Worm (Caenorhabditis elegans): ENCODE measurements around the gene VF13D12L.3.

ce11 chrII:11756684-11757107 lies 50.9 kb downstream of the VF13D12L.3 start:
- TF ChIP-seq him-1 (tag; optimal IDR thresholded peaks at IDR 0.05): peak; percentile 13
- TF ChIP-seq W03F9.2 (tag; optimal IDR thresholded peaks at IDR 0.05): peak; percentile 87

Data from whole organism, L4/young adult.